Worm (Caenorhabditis elegans) whole organism, late embryonic: ENCODE data around the gene srw-67.

ENCODE experiments used
- C08G9.2 ChIP-seq: sonication (generic microtip); optimal IDR thresholded peaks from 2 replicates; lab custom pipeline; 2016; ENCODE audit warnings: mild to moderate bottlenecking, missing genetic modification characterization, moderate library complexity, missing compliant biosample characterization
- C38D4.7 ChIP-seq: fragments of 200-800 bp; sonication (Bioruptor generic); optimal IDR thresholded peaks from 2 replicates; lab custom pipeline; 2018; ENCODE audit warnings: mild to moderate bottlenecking, missing genetic modification characterization, moderate library complexity, missing compliant biosample characterization
- ahr-1 ChIP-seq: sonication (generic microtip); optimal IDR thresholded peaks from 2 replicates; lab custom pipeline; 2016; ENCODE audit warnings: missing genetic modification characterization, missing compliant biosample characterization
- ama-1 ChIP-seq: fragments of 150-350 bp; optimal IDR thresholded peaks from 2 replicates; lab custom pipeline; 2014
- ceh-18 ChIP-seq: sonication (generic microtip); optimal IDR thresholded peaks from 2 replicates; lab custom pipeline; 2016; ENCODE audit warnings: missing genetic modification characterization, missing compliant biosample characterization
- ceh-19 ChIP-seq: fragments of 200-800 bp; sonication (Bioruptor generic); optimal IDR thresholded peaks from 2 replicates; lab custom pipeline; 2018; ENCODE audit warnings: mild to moderate bottlenecking, missing genetic modification characterization, missing compliant biosample characterization
- ceh-34 ChIP-seq: sonication (generic microtip); optimal IDR thresholded peaks from 2 replicates; lab custom pipeline; 2016; ENCODE audit warnings: mild to moderate bottlenecking, missing genetic modification characterization, missing compliant biosample characterization
- ceh-45 ChIP-seq: fragments of 200-800 bp; sonication (Bioruptor generic); IDR thresholded peaks from 2 replicates; pipeline ENCODE4 v1.3.6; 2022; ENCODE audit warnings: missing genetic modification reagents, missing genetic modification characterization, missing compliant biosample characterization
- ceh-6 ChIP-seq: fragments of 200-800 bp; sonication (Bioruptor generic); optimal IDR thresholded peaks from 2 replicates; lab custom pipeline; 2018; ENCODE audit warnings: mild to moderate bottlenecking, missing genetic modification characterization, missing compliant biosample characterization
- ceh-9 ChIP-seq: sonication (generic microtip); optimal IDR thresholded peaks from 2 replicates; lab custom pipeline; 2016; ENCODE audit warnings: mild to moderate bottlenecking, missing genetic modification characterization, inconsistent platforms, missing compliant biosample characterization
- che-1 ChIP-seq: sonication (generic microtip); optimal IDR thresholded peaks from 2 replicates; lab custom pipeline; 2016; ENCODE audit warnings: mild to moderate bottlenecking, missing genetic modification characterization, missing compliant biosample characterization
- elt-2 ChIP-seq: sonication (generic microtip); optimal IDR thresholded peaks from 2 replicates; lab custom pipeline; 2016; ENCODE audit warnings: missing genetic modification reagents, missing genetic modification characterization, missing compliant biosample characterization
- elt-4 ChIP-seq: sonication (generic microtip); optimal IDR thresholded peaks from 2 replicates; lab custom pipeline; 2016; ENCODE audit warnings: missing genetic modification characterization, missing compliant biosample characterization
- ets-4 ChIP-seq: sonication (generic microtip); optimal IDR thresholded peaks from 2 replicates; lab custom pipeline; 2016; ENCODE audit warnings: missing genetic modification characterization, missing compliant biosample characterization
- fax-1 ChIP-seq: sonication (generic microtip); optimal IDR thresholded peaks from 2 replicates; lab custom pipeline; 2016; ENCODE audit warnings: missing genotype, missing genetic modification characterization, missing compliant biosample characterization
- fkh-10 ChIP-seq: fragments of 150-350 bp; optimal IDR thresholded peaks from 2 replicates; lab custom pipeline; 2014; ENCODE audit warnings: missing biosample characterization, missing genetic modification reagents, missing genetic modification characterization
- fkh-6 ChIP-seq: sonication (generic microtip); optimal IDR thresholded peaks from 2 replicates; lab custom pipeline; 2016; ENCODE audit warnings: missing genetic modification characterization, missing compliant biosample characterization
- gmeb-2 ChIP-seq: sonication (generic microtip); optimal IDR thresholded peaks from 2 replicates; lab custom pipeline; 2016; ENCODE audit warnings: missing genetic modification characterization, inconsistent platforms, missing compliant biosample characterization
- hlh-30 ChIP-seq: sonication (generic microtip); optimal IDR thresholded peaks from 2 replicates; lab custom pipeline; 2017; ENCODE audit warnings: antibody characterized with exemption, missing genetic modification characterization, missing compliant biosample characterization; ENCODE audit not compliant: insufficient read depth
- hlh-6 ChIP-seq: sonication (generic microtip); optimal IDR thresholded peaks from 2 replicates; lab custom pipeline; 2016; ENCODE audit warnings: missing genotype, missing genetic modification characterization, missing compliant biosample characterization
- hlh-8 ChIP-seq: sonication (generic microtip); optimal IDR thresholded peaks from 2 replicates; lab custom pipeline; 2016; ENCODE audit warnings: missing genotype, missing genetic modification characterization, missing compliant biosample characterization
- lin-11 ChIP-seq: fragments of 200-800 bp; sonication (Bioruptor generic); optimal IDR thresholded peaks from 2 replicates; lab custom pipeline; 2018; ENCODE audit warnings: mild to moderate bottlenecking, missing genetic modification characterization, missing compliant biosample characterization
- madf-2 ChIP-seq: sonication (generic microtip); optimal IDR thresholded peaks from 2 replicates; lab custom pipeline; 2017; ENCODE audit warnings: missing genetic modification characterization, missing compliant biosample characterization
- nfya-1 ChIP-seq: sonication (generic microtip); optimal IDR thresholded peaks from 2 replicates; lab custom pipeline; 2017; ENCODE audit warnings: missing genetic modification characterization, mild to moderate bottlenecking, missing compliant biosample characterization, antibody characterized with exemption, moderate library complexity
- nhr-11 ChIP-seq: fragments of 150-350 bp; optimal IDR thresholded peaks from 2 replicates; lab custom pipeline; 2014; ENCODE audit warnings: missing biosample characterization, missing genetic modification characterization
- pag-3 ChIP-seq: sonication (generic microtip); optimal IDR thresholded peaks from 2 replicates; lab custom pipeline; 2016; ENCODE audit warnings: missing compliant biosample characterization, missing genetic modification characterization, borderline replicate concordance
- pax-1 ChIP-seq: fragments of 150-350 bp; optimal IDR thresholded peaks from 2 replicates; lab custom pipeline; 2014; ENCODE audit warnings: missing biosample characterization, missing genetic modification characterization
- pha-4 ChIP-seq: fragments of 150-350 bp; optimal IDR thresholded peaks from 2 replicates; lab custom pipeline; 2018; ENCODE audit warnings: missing biosample characterization, missing genetic modification reagents, missing genetic modification characterization
- pqm-1 ChIP-seq: sonication (generic microtip); optimal IDR thresholded peaks from 2 replicates; lab custom pipeline; 2016; ENCODE audit warnings: missing genetic modification characterization, missing compliant biosample characterization
- pros-1 ChIP-seq: fragments of 150-350 bp; optimal IDR thresholded peaks from 2 replicates; lab custom pipeline; 2014; ENCODE audit warnings: missing biosample characterization, missing genetic modification reagents, missing genetic modification characterization
- sdc-2 ChIP-seq: sonication (generic microtip); optimal IDR thresholded peaks from 2 replicates; lab custom pipeline; 2016; ENCODE audit warnings: missing genotype, missing genetic modification characterization, missing compliant biosample characterization
- sox-2 ChIP-seq: fragments of 200-800 bp; sonication (Bioruptor generic); IDR thresholded peaks from 2 replicates; pipeline ENCODE4 v1.3.6; 2022; ENCODE audit warnings: missing genetic modification reagents, missing genetic modification characterization, missing compliant biosample characterization
- sox-4 ChIP-seq: sonication (generic microtip); optimal IDR thresholded peaks from 2 replicates; lab custom pipeline; 2017; ENCODE audit warnings: mild to moderate bottlenecking, missing genetic modification characterization, inconsistent platforms, missing compliant biosample characterization
- tbx-2 ChIP-seq: sonication (generic microtip); optimal IDR thresholded peaks from 2 replicates; lab custom pipeline; 2016; ENCODE audit warnings: missing genetic modification characterization, missing compliant biosample characterization
- ttx-3 ChIP-seq: sonication (generic microtip); optimal IDR thresholded peaks from 2 replicates; lab custom pipeline; 2016; ENCODE audit warnings: missing genetic modification reagents, missing genetic modification characterization, missing compliant biosample characterization
- unc-42 ChIP-seq: sonication (generic microtip); optimal IDR thresholded peaks from 2 replicates; lab custom pipeline; 2016; ENCODE audit warnings: missing genotype, missing genetic modification characterization, missing compliant biosample characterization
- unc-55 ChIP-seq: sonication (generic microtip); optimal IDR thresholded peaks from 2 replicates; lab custom pipeline; 2017; ENCODE audit warnings: missing biosample characterization, missing genetic modification reagents, missing genetic modification characterization

The srw-67 gene

ce11 chrV:7379384-7379783, 38.1 kb upstream of the srw-67 start, which contains the start of gene srsx-24:
Gene srsx-24 (minus strand): TSS chrV:7379484.
- TF ChIP-seq fkh-10 (GFP tag; lab: Kevin White, UChicago) = no peak
- no peak for TF ChIP-seq gmeb-2
- no peak for TF ChIP-seq ama-1 (lab: Kevin White, UChicago)
- TF ChIP-seq che-1 (tag; lab: Kevin White, UChicago) = no peak
- no peak for TF ChIP-seq nhr-11 (tag; lab: Kevin White, UChicago)
- no peak for TF ChIP-seq sox-2
- no peak for TF ChIP-seq pha-4
- no peak for TF ChIP-seq ceh-45 (GFP tag; lab: Robert Waterston, UW)
- TF ChIP-seq ahr-1 (tag; lab: Kevin White, UChicago) = no peak
- TF ChIP-seq lin-11 = no peak
- no peak for TF ChIP-seq tbx-2 (tag; lab: Kevin White, UChicago)
- no peak for TF ChIP-seq sox-4
- no peak for TF ChIP-seq fax-1
- TF ChIP-seq hlh-30 = no peak
- no peak for TF ChIP-seq hlh-6 (tag; lab: Kevin White, UChicago)
- no peak for TF ChIP-seq unc-55
- TF ChIP-seq pros-1 = no peak
- no peak for TF ChIP-seq elt-2 (tag; lab: Kevin White, UChicago)
- TF ChIP-seq C38D4.7 (GFP tag; lab: Kevin White, UChicago) = no peak

- TF ChIP-seq pros-1 (no peak), ceh-9 (no peak), ceh-6 (no peak), pag-3 (tag; lab: Kevin White, UChicago) (no peak)
Measured at ce11 chrV:7381008-7381407, 36.5 kb upstream of the srw-67 start, which contains the start of gene C03G6.17. Gene C03G6.17 (minus strand): TSS chrV:7381108.

ce11 chrV:7386052-7386573, 31.3 kb upstream of the srw-67 start, which contains the start of gene srp-6:
Gene srp-6 (minus strand): TSS chrV:7386102.
- TF ChIP-seq pqm-1 = no peak
- TF ChIP-seq madf-2 (tag; lab: Kevin White, UChicago) = no peak
- TF ChIP-seq hlh-30 = no peak
- no peak for TF ChIP-seq pros-1
- no peak for TF ChIP-seq unc-42 (tag; lab: Kevin White, UChicago)
- no peak for TF ChIP-seq C08G9.2 (tag; lab: Kevin White, UChicago)
- TF ChIP-seq ceh-19 (GFP tag; lab: Kevin White, UChicago) = no peak
- no peak for TF ChIP-seq hlh-8 (tag; lab: Kevin White, UChicago)
- no peak for TF ChIP-seq ttx-3 (tag; lab: Kevin White, UChicago)
- TF ChIP-seq ceh-18 (tag; lab: Kevin White, UChicago) = no peak
- TF ChIP-seq che-1 (tag; lab: Kevin White, UChicago) = no peak
- TF ChIP-seq fkh-6 (tag; lab: Kevin White, UChicago) = no peak

ce11 chrV:7387755-7388154, 29.7 kb upstream of the srw-67 start, which contains the start of gene C02H6.3:
Gene C02H6.3 (minus strand): TSS chrV:7387855.
- no peak for TF ChIP-seq ets-4 (tag; lab: Kevin White, UChicago)
- no peak for TF ChIP-seq hlh-6 (tag; lab: Kevin White, UChicago)
- TF ChIP-seq lin-11 = no peak
- TF ChIP-seq C38D4.7 (GFP tag; lab: Kevin White, UChicago) = no peak
- no peak for TF ChIP-seq nfya-1 (tag; lab: Kevin White, UChicago)
- no peak for TF ChIP-seq sdc-2 (tag; lab: Kevin White, UChicago)
- no peak for TF ChIP-seq pax-1 (tag; lab: Kevin White, UChicago)
- TF ChIP-seq elt-4 (tag; lab: Kevin White, UChicago) = no peak
- TF ChIP-seq pqm-1 = no peak
- TF ChIP-seq ceh-34 (tag; lab: Kevin White, UChicago) = no peak
